Fruit fly (Drosophila melanogaster) whole organism, embryonic: Measurements from ENCODE around the gene CG12766.

Experiments used
- Abd-B ChIP-seq: fragments of 200-800 bp; sonication (Bioruptor generic); optimal IDR thresholded peaks from 2 replicates; lab custom pipeline; 2018; ENCODE audit warnings: missing biosample characterization, mild to moderate bottlenecking, missing genetic modification characterization, moderate library complexity
- Adf1 ChIP-seq: fragments of 200-800 bp; sonication (Bioruptor generic); IDR thresholded peaks from 2 replicates; pipeline ENCODE4 v1.3.6; 2022; ENCODE audit warnings: missing biosample characterization, missing genetic modification characterization
- CG10147 ChIP-seq: fragments of 200-800 bp; sonication (Bioruptor generic); optimal IDR thresholded peaks from 2 replicates; lab custom pipeline; 2019; ENCODE audit warnings: missing biosample characterization, mild to moderate bottlenecking, missing genetic modification characterization, moderate library complexity
- CG10366 ChIP-seq: fragments of 200-800 bp; sonication (Bioruptor generic); IDR thresholded peaks from 2 replicates; pipeline ENCODE4 v1.3.6; 2022; ENCODE audit warnings: missing biosample characterization, missing genetic modification characterization
- CG11456 ChIP-seq: fragments of 200-800 bp; sonication (Bioruptor generic); IDR thresholded peaks from 3 replicates; pipeline ENCODE4 v1.3.6; 2022; ENCODE audit warnings: missing biosample characterization, missing genetic modification characterization
- CG11723 ChIP-seq: fragments of 200-800 bp; sonication (Bioruptor generic); optimal IDR thresholded peaks from 2 replicates; lab custom pipeline; 2017; ENCODE audit warnings: missing biosample characterization, mild to moderate bottlenecking, missing genetic modification characterization
- CG12219 ChIP-seq: fragments of 200-800 bp; sonication (Bioruptor generic); optimal IDR thresholded peaks from 3 replicates; lab custom pipeline; 2018; ENCODE audit warnings: missing biosample characterization, mild to moderate bottlenecking, missing genetic modification characterization
- CG13424 ChIP-seq: fragments of 200-800 bp; sonication (Bioruptor generic); optimal IDR thresholded peaks from 2 replicates; lab custom pipeline; 2019; ENCODE audit warnings: missing biosample characterization, mild to moderate bottlenecking, missing genetic modification characterization, moderate library complexity
- CG15073 ChIP-seq: fragments of 200-800 bp; sonication (Bioruptor generic); optimal IDR thresholded peaks from 2 replicates; lab custom pipeline; 2016; ENCODE audit warnings: missing biosample characterization, missing genetic modification characterization
- CG15269 ChIP-seq: fragments of 200-800 bp; sonication (Bioruptor generic); optimal IDR thresholded peaks from 2 replicates; lab custom pipeline; 2018; ENCODE audit warnings: missing biosample characterization, mild to moderate bottlenecking, missing genetic modification characterization, moderate library complexity
- CG15514 ChIP-seq: fragments of 200-800 bp; sonication (Bioruptor generic); optimal IDR thresholded peaks from 3 replicates; lab custom pipeline; 2017; ENCODE audit warnings: missing biosample characterization, missing genetic modification characterization, mild to moderate bottlenecking, moderate library complexity, missing genetic modification reagents
- CG17359 ChIP-seq: fragments of 200-800 bp; sonication (Bioruptor generic); optimal IDR thresholded peaks from 3 replicates; lab custom pipeline; 2018; ENCODE audit warnings: missing biosample characterization, mild to moderate bottlenecking, missing genetic modification characterization, moderate library complexity
- CG17802 ChIP-seq: fragments of 200-800 bp; sonication (Bioruptor generic); optimal IDR thresholded peaks from 2 replicates; lab custom pipeline; 2018; ENCODE audit warnings: missing biosample characterization, mild to moderate bottlenecking, missing genetic modification characterization, moderate library complexity
- CG18011 ChIP-seq: fragments of 200-800 bp; sonication (Bioruptor generic); optimal IDR thresholded peaks from 2 replicates; lab custom pipeline; 2017; ENCODE audit warnings: missing biosample characterization, missing genetic modification characterization, mild to moderate bottlenecking, moderate library complexity, missing genotype
- CG18764 ChIP-seq: fragments of 200-800 bp; sonication (Bioruptor generic); optimal IDR thresholded peaks from 3 replicates; lab custom pipeline; 2016; ENCODE audit warnings: missing biosample characterization, missing genetic modification characterization
- CG5245 ChIP-seq: fragments of 200-800 bp; sonication (Bioruptor generic); optimal IDR thresholded peaks from 3 replicates; lab custom pipeline; 2016; ENCODE audit warnings: missing biosample characterization, missing genetic modification characterization
- CG6654 ChIP-seq: fragments of 200-800 bp; sonication (Bioruptor generic); optimal IDR thresholded peaks from 2 replicates; lab custom pipeline; 2017; ENCODE audit warnings: missing biosample characterization, mild to moderate bottlenecking, missing genetic modification characterization
- CG8089 ChIP-seq: fragments of 200-800 bp; sonication (Bioruptor generic); optimal IDR thresholded peaks from 3 replicates; lab custom pipeline; 2016; ENCODE audit warnings: missing biosample characterization, missing genetic modification characterization
- CG9215 ChIP-seq: fragments of 200-800 bp; sonication (Bioruptor generic); IDR thresholded peaks from 2 replicates; pipeline ENCODE4 v1.3.6; 2022; ENCODE audit warnings: missing biosample characterization, missing genetic modification characterization
- CG9437 ChIP-seq: fragments of 200-800 bp; sonication (Bioruptor generic); optimal IDR thresholded peaks from 2 replicates; lab custom pipeline; 2018; ENCODE audit warnings: missing biosample characterization, mild to moderate bottlenecking, missing genetic modification characterization
- CG9817 ChIP-seq: fragments of 200-800 bp; sonication (Bioruptor generic); optimal IDR thresholded peaks from 2 replicates; lab custom pipeline; 2018; ENCODE audit warnings: missing biosample characterization, mild to moderate bottlenecking, missing genetic modification characterization, moderate library complexity
- Ets97D ChIP-seq: fragments of 200-800 bp; sonication (Bioruptor generic); optimal IDR thresholded peaks from 3 replicates; lab custom pipeline; 2016; ENCODE audit warnings: missing biosample characterization, missing genetic modification characterization
- Fer2 ChIP-seq: fragments of 200-800 bp; sonication (Bioruptor generic); optimal IDR thresholded peaks from 2 replicates; lab custom pipeline; 2018; ENCODE audit warnings: missing biosample characterization, mild to moderate bottlenecking, missing genetic modification characterization, moderate library complexity
- Fer3 ChIP-seq: fragments of 200-800 bp; sonication (Bioruptor generic); optimal IDR thresholded peaks from 2 replicates; lab custom pipeline; 2018; ENCODE audit warnings: missing biosample characterization, mild to moderate bottlenecking, missing genetic modification characterization, moderate library complexity
- HLH54F ChIP-seq: fragments of 200-800 bp; sonication (Bioruptor generic); optimal IDR thresholded peaks from 3 replicates; lab custom pipeline; 2016; ENCODE audit warnings: missing biosample characterization, missing genetic modification characterization
- HmgD ChIP-seq: fragments of 200-800 bp; sonication (Bioruptor generic); optimal IDR thresholded peaks from 3 replicates; lab custom pipeline; 2016; ENCODE audit warnings: missing biosample characterization, missing genetic modification characterization
- Mrtf ChIP-seq: fragments of 200-800 bp; sonication (Bioruptor generic); IDR thresholded peaks from 3 replicates; pipeline ENCODE4 v1.3.6; 2022; ENCODE audit warnings: missing biosample characterization, missing genetic modification characterization
- NC2β ChIP-seq: fragments of 200-800 bp; sonication (Bioruptor generic); optimal IDR thresholded peaks from 2 replicates; lab custom pipeline; 2016; ENCODE audit warnings: missing biosample characterization, missing genetic modification characterization
- NfI ChIP-seq: fragments of 200-800 bp; sonication (Bioruptor generic); optimal IDR thresholded peaks from 3 replicates; lab custom pipeline; 2018; ENCODE audit warnings: missing biosample characterization, mild to moderate bottlenecking, missing genetic modification characterization, moderate library complexity
- Spps ChIP-seq: fragments of 200-800 bp; sonication (Bioruptor generic); optimal IDR thresholded peaks from 2 replicates; lab custom pipeline; 2018; ENCODE audit warnings: missing biosample characterization, mild to moderate bottlenecking, missing genetic modification characterization
- YL-1 ChIP-seq: fragments of 200-800 bp; sonication (Bioruptor generic); optimal IDR thresholded peaks from 3 replicates; lab custom pipeline; 2017; ENCODE audit warnings: missing biosample characterization, mild to moderate bottlenecking, missing genetic modification characterization
- bcd ChIP-seq: fragments of 200-800 bp; sonication (Bioruptor generic); optimal IDR thresholded peaks from 2 replicates; lab custom pipeline; 2017; ENCODE audit warnings: missing biosample characterization, mild to moderate bottlenecking, missing genetic modification characterization
- cad ChIP-seq: fragments of >200 bp; optimal IDR thresholded peaks from 2 replicates; lab custom pipeline; 2017; ENCODE audit warnings: missing biosample characterization, missing genetic modification characterization
- corto ChIP-seq: fragments of 200-800 bp; sonication (Bioruptor generic); optimal IDR thresholded peaks from 2 replicates; lab custom pipeline; 2016; ENCODE audit warnings: missing biosample characterization, mild to moderate bottlenecking, missing genetic modification characterization, moderate library complexity
- fd96Cb ChIP-seq: fragments of 200-800 bp; sonication (Bioruptor generic); optimal IDR thresholded peaks from 2 replicates; lab custom pipeline; 2018; ENCODE audit warnings: missing biosample characterization, mild to moderate bottlenecking, missing genetic modification characterization, moderate library complexity
- grau ChIP-seq: fragments of 200-800 bp; optimal IDR thresholded peaks from 3 replicates; lab custom pipeline; 2019; ENCODE audit warnings: missing biosample characterization, mild to moderate bottlenecking, missing genetic modification characterization, moderate library complexity
- her ChIP-seq: fragments of 200-800 bp; sonication (Bioruptor generic); optimal IDR thresholded peaks from 2 replicates; lab custom pipeline; 2016; ENCODE audit warnings: missing biosample characterization, missing genetic modification characterization
- ind ChIP-seq: fragments of 200-800 bp; sonication (Bioruptor generic); optimal IDR thresholded peaks from 3 replicates; lab custom pipeline; 2016; ENCODE audit warnings: missing biosample characterization, missing genetic modification characterization
- kah ChIP-seq: fragments of 200-800 bp; sonication (Bioruptor generic); optimal IDR thresholded peaks from 2 replicates; lab custom pipeline; 2018; ENCODE audit warnings: missing biosample characterization, mild to moderate bottlenecking, missing genetic modification characterization
- lilli ChIP-seq: fragments of 200-800 bp; sonication (Bioruptor generic); optimal IDR thresholded peaks from 3 replicates; lab custom pipeline; 2016; ENCODE audit warnings: missing biosample characterization, missing genetic modification characterization
- nerfin-1 ChIP-seq: fragments of 200-800 bp; sonication (Bioruptor generic); optimal IDR thresholded peaks from 3 replicates; lab custom pipeline; 2019; ENCODE audit warnings: missing biosample characterization, mild to moderate bottlenecking, missing genetic modification characterization, moderate library complexity
- oc ChIP-seq: fragments of 200-800 bp; sonication (Bioruptor generic); optimal IDR thresholded peaks from 2 replicates; lab custom pipeline; 2018; ENCODE audit warnings: missing biosample characterization, mild to moderate bottlenecking, missing genetic modification characterization, moderate library complexity
- repo ChIP-seq: fragments of 200-800 bp; sonication (Bioruptor generic); optimal IDR thresholded peaks from 2 replicates; lab custom pipeline; 2016; ENCODE audit warnings: missing biosample characterization, missing genetic modification characterization
- sc ChIP-seq, 3 experiments: fragments of >200 bp in 2 of 3; fragments of 200-800 bp in 1 of 3; sonication (Bioruptor generic) in 1 of 3; optimal IDR thresholded peaks; 2 replicates in 2 of 3; 3 replicates in 1 of 3; lab custom pipeline; 2017; ENCODE audit warnings: mild to moderate bottlenecking in 1 of 3, missing biosample characterization in 1 of 3, missing genetic modification characterization in 1 of 3, missing genetic modification reagents in 1 of 3
- scrt ChIP-seq: fragments of 200-800 bp; sonication (Bioruptor generic); optimal IDR thresholded peaks from 2 replicates; lab custom pipeline; 2018; ENCODE audit warnings: missing biosample characterization, mild to moderate bottlenecking, missing genetic modification characterization, moderate library complexity
- shn ChIP-seq: fragments of 200-800 bp; sonication (Bioruptor generic); optimal IDR thresholded peaks from 3 replicates; lab custom pipeline; 2016; ENCODE audit warnings: missing biosample characterization, missing genetic modification characterization
- tgo ChIP-seq: fragments of 200-800 bp; sonication (Bioruptor generic); IDR thresholded peaks from 3 replicates; pipeline ENCODE4 v1.3.6; 2022; ENCODE audit warnings: missing biosample characterization, missing genetic modification characterization
- tin ChIP-seq: fragments of 200-800 bp; sonication (Bioruptor generic); optimal IDR thresholded peaks from 3 replicates; lab custom pipeline; 2016; ENCODE audit warnings: missing biosample characterization, missing genetic modification characterization
- vvl ChIP-seq: fragments of 200-800 bp; sonication (Bioruptor generic); IDR thresholded peaks from 2 replicates; pipeline ENCODE4 v1.3.6; 2022; ENCODE audit warnings: missing biosample characterization, missing genetic modification characterization

CG12766 gene

dm6 chr3L:3902491-3903198 lies 37.3 kb downstream of the CG12766 start, which contains the start of gene Ubi-p63E (continued):
- TF ChIP-seq CG17802 (tag; lab: Kevin White, UChicago) = no peak
- TF ChIP-seq Fer2 (tag; lab: Kevin White, UChicago) = peak; percentile 56
- TF ChIP-seq repo (GFP tag; lab: Kevin White, UChicago) = peak; percentile 39
- peak; percentile 51 for TF ChIP-seq CG17359 (tag; lab: Kevin White, UChicago)
- TF ChIP-seq CG13424 (tag; lab: Kevin White, UChicago) = peak; percentile 70
- peak; percentile 54 for TF ChIP-seq grau
- TF ChIP-seq lilli (GFP tag; lab: Kevin White, UChicago) = peak; percentile 4
- TF ChIP-seq CG15269 (tag; lab: Kevin White, UChicago) = peak; percentile 68
- TF ChIP-seq Abd-B (GFP tag; lab: Kevin White, UChicago) = peak; percentile 67
- no peak for TF ChIP-seq kah (GFP tag; lab: Kevin White, UChicago)
- no peak for TF ChIP-seq vvl (GFP tag; lab: Robert Waterston, UW)
- peak; percentile 64 for TF ChIP-seq her (GFP tag; lab: Kevin White, UChicago)
- peak; percentile 55 for TF ChIP-seq NfI (GFP tag; lab: Kevin White, UChicago)
- no peak for TF ChIP-seq CG10366 (GFP tag; lab: Robert Waterston, UW)
- peak; percentile 58 for TF ChIP-seq tin (GFP tag; lab: Kevin White, UChicago)
- TF ChIP-seq CG9215 (GFP tag; lab: Robert Waterston, UW) = no peak
- peak; percentile 63 for TF ChIP-seq CG9437 (GFP tag; lab: Kevin White, UChicago)
- TF ChIP-seq fd96Cb (tag; lab: Kevin White, UChicago) = peak; percentile 64
- peak; percentile 58 for TF ChIP-seq CG15514 (GFP tag; lab: Kevin White, UChicago)
- peak; percentile 34 for TF ChIP-seq oc
- TF ChIP-seq HLH54F (GFP tag; lab: Kevin White, UChicago) = peak; percentile 65
- TF ChIP-seq sc (optimal IDR thresholded peaks at IDR 0.05; lab: Kevin White, UChicago) = no peak
- TF ChIP-seq sc (GFP tag; optimal IDR thresholded peaks at IDR 0.05; lab: Kevin White, UChicago) = peak; percentile 44
- peak; percentile 60 for TF ChIP-seq Fer3
- TF ChIP-seq shn (GFP tag; lab: Kevin White, UChicago) = peak; percentile 50
- TF ChIP-seq CG18011 (GFP tag; lab: Kevin White, UChicago) = no peak
- no peak for TF ChIP-seq corto (GFP tag; lab: Kevin White, UChicago)
- TF ChIP-seq cad (GFP tag; lab: Kevin White, UChicago) = no peak
- peak; percentile 53 for TF ChIP-seq Ets97D (GFP tag; lab: Kevin White, UChicago)
- TF ChIP-seq CG8089 (GFP tag; lab: Kevin White, UChicago) = peak; percentile 35
- no peak for TF ChIP-seq CG11456
- TF ChIP-seq CG9817 (tag; lab: Kevin White, UChicago) = peak; percentile 63
- TF ChIP-seq CG10147 (GFP tag; lab: Kevin White, UChicago) = peak; percentile 2
- no peak for TF ChIP-seq Adf1 (GFP tag; lab: Robert Waterston, UW)
- no peak for TF ChIP-seq Mrtf
- TF ChIP-seq Spps (tag; lab: Kevin White, UChicago) = no peak
- peak; percentile 30 for TF ChIP-seq CG18764
- TF ChIP-seq CG12219 (GFP tag; lab: Kevin White, UChicago) = peak; percentile 48
- peak; percentile 62 for TF ChIP-seq bcd (GFP tag; lab: Kevin White, UChicago)
- peak; percentile 37 for TF ChIP-seq CG6654
- peak; percentile 43 for TF ChIP-seq scrt (GFP tag; lab: Kevin White, UChicago)
- peak; percentile 31 for TF ChIP-seq CG11723 (GFP tag; lab: Kevin White, UChicago)
- peak; percentile 39 for TF ChIP-seq nerfin-1 (tag; lab: Kevin White, UChicago)
- TF ChIP-seq YL-1 (GFP tag; lab: Kevin White, UChicago) = peak; percentile 86
- peak; percentile 1 for TF ChIP-seq CG5245 (GFP tag; lab: Kevin White, UChicago)
- TF ChIP-seq HmgD = peak; percentile 39
- TF ChIP-seq ind (GFP tag; lab: Kevin White, UChicago) = peak; percentile 73
- TF ChIP-seq CG15073 (GFP tag; lab: Kevin White, UChicago) = no peak
- peak; percentile 57 for TF ChIP-seq NC2β (GFP tag; lab: Kevin White, UChicago)
- TF ChIP-seq tgo (GFP tag; lab: Robert Waterston, UW) = no peak
